Worm (Caenorhabditis elegans): ENCODE results near the gene arx-4.

DNA sequence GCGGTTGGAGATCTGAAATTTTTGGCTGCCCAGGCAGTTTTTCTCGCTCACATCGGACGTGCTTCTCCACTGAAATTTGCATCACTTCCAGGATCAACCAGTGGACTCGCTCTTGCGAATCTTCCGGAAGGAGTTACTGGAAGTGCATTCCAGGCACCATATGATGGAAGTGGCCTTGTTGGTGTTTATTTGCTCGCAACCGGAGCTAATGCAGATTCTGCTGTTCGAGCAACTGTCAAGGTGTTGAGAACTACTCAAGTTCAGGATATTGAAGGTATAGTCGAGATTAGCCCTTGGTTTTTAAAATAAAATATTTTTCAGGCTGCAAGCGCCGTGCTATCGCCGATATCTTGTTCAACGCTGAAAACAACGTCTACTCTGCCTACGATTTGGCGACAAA lies 18.7 kb downstream of the arx-4 start:
- TF ChIP-seq fkh-10 (GFP tag; optimal IDR thresholded peaks at IDR 0.05) (no peak), skn-1 (tag; optimal IDR thresholded peaks at IDR 0.05) (no peak), snpc-4 (tag; optimal IDR thresholded peaks at IDR 0.05) (no peak)
